Worm (Caenorhabditis elegans) whole organism, L4 larva: Measurements from ENCODE around the gene ucp-4.

Source experiments
- aly-2 ChIP-seq: sonication (generic microtip); optimal IDR thresholded peaks from 2 replicates; lab custom pipeline; 2018; ENCODE audit warnings: missing biosample characterization, missing genetic modification characterization
- ama-1 ChIP-seq: fragments of 150-350 bp; optimal IDR thresholded peaks from 2 replicates; lab custom pipeline; 2014; ENCODE audit warnings: inconsistent platforms, mixed read lengths
- ces-1 ChIP-seq: fragments of 150-350 bp; sonication (generic microtip); optimal IDR thresholded peaks from 4 replicates; lab custom pipeline; 2014; ENCODE audit warnings: missing biosample characterization, missing genetic modification reagents, missing genetic modification characterization
- daf-12 ChIP-seq: fragments of 150-350 bp; optimal IDR thresholded peaks from 2 replicates; lab custom pipeline; 2014; ENCODE audit warnings: missing biosample characterization, missing genetic modification reagents, missing genetic modification characterization
- daf-19 ChIP-seq: fragments of 200-800 bp; sonication (Bioruptor generic); conservative IDR thresholded peaks from 2 replicates; pipeline ENCODE4 v1.3.6; 2022; ENCODE audit warnings: missing genetic modification characterization, missing compliant biosample characterization
- dmd-6 ChIP-seq: fragments of 200-800 bp; sonication (Bioruptor generic); IDR thresholded peaks from 2 replicates; pipeline ENCODE4 v1.3.6; 2022; ENCODE audit warnings: missing genetic modification reagents, missing genetic modification characterization, missing compliant biosample characterization
- dve-1 ChIP-seq: sonication (generic microtip); optimal IDR thresholded peaks from 2 replicates; lab custom pipeline; 2017; ENCODE audit warnings: antibody characterized with exemption, mild to moderate bottlenecking, missing genetic modification characterization, missing compliant biosample characterization; ENCODE audit not compliant: insufficient read depth
- hif-1 ChIP-seq, 2 experiments: sonication (generic microtip); optimal IDR thresholded peaks; 2 replicates each; lab custom pipeline; 2016 to 2017; ENCODE audit warnings: missing compliant biosample characterization in 2 of 2, missing genetic modification characterization in 2 of 2, missing genetic modification reagents in 2 of 2, missing genotype in 2 of 2, mild to moderate bottlenecking in 1 of 2
- hlh-11 ChIP-seq: fragments of 200-800 bp; sonication (Bioruptor generic); optimal IDR thresholded peaks from 2 replicates; lab custom pipeline; 2018; ENCODE audit warnings: mild to moderate bottlenecking, missing genetic modification characterization, missing compliant biosample characterization
- lir-3 ChIP-seq: sonication (generic microtip); optimal IDR thresholded peaks from 2 replicates; lab custom pipeline; 2016; ENCODE audit warnings: mild to moderate bottlenecking, missing genetic modification characterization, missing compliant biosample characterization
- snpc-4 ChIP-seq: fragments of 150-350 bp; optimal IDR thresholded peaks from 2 replicates; lab custom pipeline; 2014; ENCODE audit warnings: missing biosample characterization, missing genetic modification characterization
- unc-130 ChIP-seq: sonication (generic microtip); optimal IDR thresholded peaks from 2 replicates; lab custom pipeline; 2016; ENCODE audit warnings: missing genetic modification reagents, missing genetic modification characterization, missing compliant biosample characterization
- unc-39 ChIP-seq: sonication (generic microtip); optimal IDR thresholded peaks from 2 replicates; lab custom pipeline; 2017; ENCODE audit warnings: missing biosample characterization, missing genetic modification characterization
- unc-62 ChIP-seq, 3 experiments: fragments of 150-350 bp in 1 of 3; sonication (generic microtip); optimal IDR thresholded peaks in 2 of 3; peaks in 1 of 3; 1 replicate in 1 of 3; 2 replicates in 2 of 3; lab custom pipeline; 2014 to 2017; ENCODE audit warnings: missing biosample characterization in 3 of 3, missing genetic modification characterization in 3 of 3, missing genetic modification reagents in 3 of 3, missing genotype in 1 of 3

ce11 chrV:9332611-9333315 is 1.3 kb upstream of the ucp-4 start:
- TF ChIP-seq ama-1 (lab: Kevin White, UChicago): no peak
- no peak for TF ChIP-seq hlh-11
- TF ChIP-seq unc-62 (GFP tag; optimal IDR thresholded peaks at IDR 0.05 in 1 of 2; lab: Kevin White, UChicago): peak in 1 of 2 experiments; percentile 37
- no peak for TF ChIP-seq unc-62 (tag; optimal IDR thresholded peaks at IDR 0.05; lab: Kevin White, UChicago)
- TF ChIP-seq dmd-6 (GFP tag; lab: Robert Waterston, UW): peak; percentile 29
- TF ChIP-seq daf-12 (tag; lab: Kevin White, UChicago): no peak
- no peak for TF ChIP-seq unc-39 (tag; lab: Kevin White, UChicago)
- TF ChIP-seq lir-3 (tag; lab: Kevin White, UChicago): no peak
- no peak for TF ChIP-seq hif-1 (tag; optimal IDR thresholded peaks at IDR 0.05; lab: Kevin White, UChicago)
- TF ChIP-seq snpc-4 (tag; lab: Kevin White, UChicago): no peak
- TF ChIP-seq daf-19 (GFP tag; lab: Robert Waterston, UW): no peak
- no peak for TF ChIP-seq aly-2 (tag; lab: Kevin White, UChicago)
- TF ChIP-seq unc-130 (GFP tag; lab: Kevin White, UChicago): no peak
- TF ChIP-seq ces-1 (GFP tag; lab: Kevin White, UChicago): no peak
- no peak for TF ChIP-seq dve-1 (tag; lab: Kevin White, UChicago)
